Worm (Caenorhabditis elegans): ENCODE measurements around the gene K07H8.2.

ce11 chrIV:8287287-8287686 is 4.0 kb upstream of the K07H8.2 start:
- TF ChIP-seq lsy-2 (tag; optimal IDR thresholded peaks at IDR 0.05) (no peak), mab-5 (tag; optimal IDR thresholded peaks at IDR 0.05) (no peak), lin-11 (tag; optimal IDR thresholded peaks at IDR 0.05) (no peak), unc-62 (GFP tag; optimal IDR thresholded peaks at IDR 0.05) (no peak), ceh-82 (tag; optimal IDR thresholded peaks at IDR 0.05) (no peak), mdl-1 (tag; optimal IDR thresholded peaks at IDR 0.05) (no peak), elt-1 (tag; optimal IDR thresholded peaks at IDR 0.05) (no peak), ztf-1 (GFP tag; conservative IDR thresholded peaks at IDR 0.05) (no peak)
